Worm (Caenorhabditis elegans) whole organism, late embryonic: Measurements from ENCODE around the gene ugt-42.

Experiments
- C08G9.2 ChIP-seq: sonication (generic microtip); optimal IDR thresholded peaks from 2 replicates; lab custom pipeline; 2016; ENCODE audit warnings: mild to moderate bottlenecking, missing genetic modification characterization, moderate library complexity, missing compliant biosample characterization
- F13H6.1 ChIP-seq: sonication (generic microtip); optimal IDR thresholded peaks from 2 replicates; lab custom pipeline; 2016; ENCODE audit warnings: missing genetic modification characterization, missing compliant biosample characterization
- K02D7.2 ChIP-seq: sonication (generic microtip); optimal IDR thresholded peaks from 2 replicates; lab custom pipeline; 2017; ENCODE audit warnings: mild to moderate bottlenecking, missing genetic modification characterization, missing compliant biosample characterization
- ceh-14 ChIP-seq: sonication (generic microtip); optimal IDR thresholded peaks from 2 replicates; lab custom pipeline; 2016; ENCODE audit warnings: missing genotype, missing genetic modification characterization, missing compliant biosample characterization
- ceh-19 ChIP-seq: fragments of 200-800 bp; sonication (Bioruptor generic); optimal IDR thresholded peaks from 2 replicates; lab custom pipeline; 2018; ENCODE audit warnings: mild to moderate bottlenecking, missing genetic modification characterization, missing compliant biosample characterization
- ceh-24 ChIP-seq: sonication (generic microtip); optimal IDR thresholded peaks from 2 replicates; lab custom pipeline; 2016; ENCODE audit warnings: mild to moderate bottlenecking, missing genetic modification characterization, missing compliant biosample characterization
- ceh-48 ChIP-seq: sonication (generic microtip); optimal IDR thresholded peaks from 2 replicates; lab custom pipeline; 2016; ENCODE audit warnings: missing genetic modification characterization, inconsistent platforms, missing compliant biosample characterization
- dmd-4 ChIP-seq: sonication (generic microtip); optimal IDR thresholded peaks from 2 replicates; lab custom pipeline; 2016; ENCODE audit warnings: borderline replicate concordance, missing genetic modification characterization, missing compliant biosample characterization
- elt-2 ChIP-seq: sonication (generic microtip); optimal IDR thresholded peaks from 2 replicates; lab custom pipeline; 2016; ENCODE audit warnings: missing genetic modification reagents, missing genetic modification characterization, missing compliant biosample characterization
- elt-4 ChIP-seq: sonication (generic microtip); optimal IDR thresholded peaks from 2 replicates; lab custom pipeline; 2016; ENCODE audit warnings: missing genetic modification characterization, missing compliant biosample characterization
- ets-4 ChIP-seq: sonication (generic microtip); optimal IDR thresholded peaks from 2 replicates; lab custom pipeline; 2016; ENCODE audit warnings: missing genetic modification characterization, missing compliant biosample characterization
- eyg-1 ChIP-seq: sonication (generic microtip); optimal IDR thresholded peaks from 2 replicates; lab custom pipeline; 2016; ENCODE audit warnings: missing genotype, missing genetic modification characterization, missing compliant biosample characterization
- fax-1 ChIP-seq: sonication (generic microtip); optimal IDR thresholded peaks from 2 replicates; lab custom pipeline; 2016; ENCODE audit warnings: missing genotype, missing genetic modification characterization, missing compliant biosample characterization
- fkh-10 ChIP-seq: fragments of 150-350 bp; optimal IDR thresholded peaks from 2 replicates; lab custom pipeline; 2014; ENCODE audit warnings: missing biosample characterization, missing genetic modification reagents, missing genetic modification characterization
- gmeb-2 ChIP-seq: sonication (generic microtip); optimal IDR thresholded peaks from 2 replicates; lab custom pipeline; 2016; ENCODE audit warnings: missing genetic modification characterization, inconsistent platforms, missing compliant biosample characterization
- hlh-15 ChIP-seq: sonication (generic microtip); optimal IDR thresholded peaks from 2 replicates; lab custom pipeline; 2016; ENCODE audit warnings: missing genetic modification characterization, missing compliant biosample characterization
- hlh-30 ChIP-seq: sonication (generic microtip); optimal IDR thresholded peaks from 2 replicates; lab custom pipeline; 2017; ENCODE audit warnings: antibody characterized with exemption, missing genetic modification characterization, missing compliant biosample characterization; ENCODE audit not compliant: insufficient read depth
- hlh-6 ChIP-seq: sonication (generic microtip); optimal IDR thresholded peaks from 2 replicates; lab custom pipeline; 2016; ENCODE audit warnings: missing genotype, missing genetic modification characterization, missing compliant biosample characterization
- lim-6 ChIP-seq: sonication (generic microtip); optimal IDR thresholded peaks from 2 replicates; lab custom pipeline; 2016; ENCODE audit warnings: missing genetic modification characterization, missing compliant biosample characterization
- madf-2 ChIP-seq: sonication (generic microtip); optimal IDR thresholded peaks from 2 replicates; lab custom pipeline; 2017; ENCODE audit warnings: missing genetic modification characterization, missing compliant biosample characterization
- mec-3 ChIP-seq: sonication (generic microtip); optimal IDR thresholded peaks from 2 replicates; lab custom pipeline; 2016; ENCODE audit warnings: borderline replicate concordance, missing genetic modification characterization, missing compliant biosample characterization
- nfya-1 ChIP-seq: sonication (generic microtip); optimal IDR thresholded peaks from 2 replicates; lab custom pipeline; 2017; ENCODE audit warnings: missing genetic modification characterization, mild to moderate bottlenecking, missing compliant biosample characterization, antibody characterized with exemption, moderate library complexity
- nhr-232 ChIP-seq: sonication (generic microtip); optimal IDR thresholded peaks from 2 replicates; lab custom pipeline; 2016; ENCODE audit warnings: missing genetic modification characterization, missing compliant biosample characterization
- pat-9 ChIP-seq: fragments of 200-800 bp; sonication (Bioruptor generic); optimal IDR thresholded peaks from 2 replicates; lab custom pipeline; 2018; ENCODE audit warnings: mild to moderate bottlenecking, missing genetic modification characterization, moderate library complexity, missing compliant biosample characterization
- pax-1 ChIP-seq: fragments of 150-350 bp; optimal IDR thresholded peaks from 2 replicates; lab custom pipeline; 2014; ENCODE audit warnings: missing biosample characterization, missing genetic modification characterization
- pha-2 ChIP-seq: sonication (generic microtip); optimal IDR thresholded peaks from 2 replicates; lab custom pipeline; 2017; ENCODE audit warnings: mild to moderate bottlenecking, missing genetic modification characterization, missing compliant biosample characterization
- pha-4 ChIP-seq: fragments of 150-350 bp; optimal IDR thresholded peaks from 2 replicates; lab custom pipeline; 2018; ENCODE audit warnings: missing biosample characterization, missing genetic modification reagents, missing genetic modification characterization
- pqm-1 ChIP-seq: sonication (generic microtip); optimal IDR thresholded peaks from 2 replicates; lab custom pipeline; 2016; ENCODE audit warnings: missing genetic modification characterization, missing compliant biosample characterization
- pros-1 ChIP-seq: fragments of 150-350 bp; optimal IDR thresholded peaks from 2 replicates; lab custom pipeline; 2014; ENCODE audit warnings: missing biosample characterization, missing genetic modification reagents, missing genetic modification characterization
- ref-2 ChIP-seq: sonication (generic microtip); optimal IDR thresholded peaks from 2 replicates; lab custom pipeline; 2016; ENCODE audit warnings: missing genetic modification characterization, missing compliant biosample characterization
- sox-4 ChIP-seq: sonication (generic microtip); optimal IDR thresholded peaks from 2 replicates; lab custom pipeline; 2017; ENCODE audit warnings: mild to moderate bottlenecking, missing genetic modification characterization, inconsistent platforms, missing compliant biosample characterization
- syd-9 ChIP-seq: sonication (generic microtip); optimal IDR thresholded peaks from 2 replicates; lab custom pipeline; 2016; ENCODE audit warnings: mild to moderate bottlenecking, missing genetic modification characterization, moderate library complexity, missing compliant biosample characterization
- tbx-2 ChIP-seq: sonication (generic microtip); optimal IDR thresholded peaks from 2 replicates; lab custom pipeline; 2016; ENCODE audit warnings: missing genetic modification characterization, missing compliant biosample characterization
- unc-42 ChIP-seq: sonication (generic microtip); optimal IDR thresholded peaks from 2 replicates; lab custom pipeline; 2016; ENCODE audit warnings: missing genotype, missing genetic modification characterization, missing compliant biosample characterization
- unc-55 ChIP-seq: sonication (generic microtip); optimal IDR thresholded peaks from 2 replicates; lab custom pipeline; 2017; ENCODE audit warnings: missing biosample characterization, missing genetic modification reagents, missing genetic modification characterization
- zip-5 ChIP-seq: sonication (generic microtip); optimal IDR thresholded peaks from 2 replicates; lab custom pipeline; 2016; ENCODE audit warnings: missing genetic modification characterization, missing compliant biosample characterization

Gene ugt-42

DNA sequence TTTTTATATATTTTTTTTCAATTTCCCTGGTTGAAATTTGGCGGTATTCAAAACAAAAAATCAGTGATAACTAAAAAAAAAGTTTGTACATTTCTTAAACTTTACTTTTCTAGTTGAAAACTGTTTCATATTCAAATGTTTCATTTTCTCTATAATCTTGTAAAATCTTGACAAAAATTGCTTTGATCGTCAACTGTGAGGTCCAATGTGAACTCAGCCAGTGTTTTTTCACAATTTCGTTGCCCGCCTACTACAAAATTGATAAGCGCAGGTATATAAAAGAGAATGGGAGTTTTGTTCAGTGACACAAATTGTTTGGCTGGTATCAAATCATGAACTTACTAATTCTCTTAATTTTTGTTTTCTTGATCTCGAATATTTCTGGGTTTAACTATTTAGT is at the start of gene ugt-42:
Gene ugt-42, plus strand, starts transcription at position 301 of the 400 bp plus-strand sequence.
- TF ChIP-seq elt-4 (no peak), fax-1 (tag; lab: Kevin White, UChicago) (no peak), ceh-24 (tag; lab: Kevin White, UChicago) (no peak), ref-2 (tag; lab: Kevin White, UChicago) (no peak), ceh-48 (tag; lab: Kevin White, UChicago) (no peak), pha-2 (tag; lab: Kevin White, UChicago) (no peak), pha-4 (tag; lab: Kevin White, UChicago) (no peak), C08G9.2 (tag; lab: Kevin White, UChicago) (no peak)
- TF ChIP-seq, all 69 proteins: peak for 0

DNA sequence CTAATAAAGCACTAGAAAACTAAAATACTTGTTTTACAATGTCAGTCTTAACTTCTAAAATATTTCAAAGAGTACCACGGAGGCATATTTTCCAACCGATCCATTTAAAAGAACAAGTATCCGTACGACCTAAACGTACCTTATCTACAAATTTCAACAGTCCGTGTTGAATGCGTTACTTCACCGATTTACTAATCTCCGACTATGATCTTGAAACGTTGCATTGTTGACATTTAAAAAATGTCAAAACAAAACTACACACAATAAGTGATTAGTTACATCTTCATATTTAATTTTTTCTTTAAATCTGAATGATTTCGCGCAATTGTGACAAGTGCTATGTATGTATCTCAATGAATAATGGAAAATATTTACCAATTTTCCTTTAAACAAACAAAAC is 49.2 kb upstream of the ugt-42 start:
- no peak for TF ChIP-seq eyg-1 (tag; lab: Kevin White, UChicago)
- no peak for TF ChIP-seq ref-2 (tag; lab: Kevin White, UChicago)
- TF ChIP-seq ceh-19 (GFP tag; lab: Kevin White, UChicago), result no peak

DNA sequence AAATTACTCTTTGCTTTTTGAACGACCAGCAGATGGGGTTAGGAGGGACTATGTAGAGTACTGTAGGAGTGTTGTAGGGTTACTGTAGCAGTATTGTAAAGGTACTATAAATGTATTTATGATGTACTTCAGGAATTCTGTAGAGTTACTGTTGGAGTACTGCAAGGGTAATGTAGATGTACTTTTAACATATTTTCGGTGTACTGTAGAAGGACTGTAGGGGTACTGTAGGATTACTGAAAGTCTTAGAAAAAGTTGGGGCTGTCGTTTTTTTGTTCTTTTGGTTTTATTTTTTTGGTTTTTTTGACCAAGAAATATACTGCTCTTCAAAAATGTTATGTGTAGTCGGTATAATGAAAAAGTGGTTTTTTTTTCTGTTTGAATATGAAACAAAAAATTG is 48.4 kb upstream of the ugt-42 start:
- TF ChIP-seq syd-9 (tag; lab: Kevin White, UChicago) (no peak), eyg-1 (tag; lab: Kevin White, UChicago) (no peak), elt-4 (no peak), unc-55 (GFP tag; lab: Kevin White, UChicago) (no peak)
- TF ChIP-seq, all 69 proteins: peak for 0

DNA sequence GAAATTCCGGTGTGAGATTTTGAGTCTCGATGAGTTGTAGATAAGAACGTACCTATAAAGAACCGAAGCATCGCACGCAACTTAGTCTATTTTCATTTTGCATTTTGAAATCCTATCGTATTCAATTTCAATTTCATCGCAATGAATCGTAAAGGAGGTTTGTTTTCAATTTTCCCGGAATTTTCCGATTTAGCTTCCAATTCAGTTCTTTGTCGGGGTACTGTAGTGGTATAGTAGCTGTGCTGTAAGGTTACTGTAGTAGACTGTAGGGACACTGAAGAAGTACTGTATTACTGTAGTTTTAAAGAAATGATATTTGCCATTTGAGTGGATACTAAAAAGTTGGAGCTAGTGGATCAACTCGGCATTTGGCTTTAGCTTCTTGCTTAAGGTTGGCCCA is 47.2 kb upstream of the ugt-42 start:
- TF ChIP-seq ceh-24 (tag; lab: Kevin White, UChicago), result no peak
- TF ChIP-seq pros-1 (tag; lab: Kevin White, UChicago), result no peak
- TF ChIP-seq unc-55 (GFP tag; lab: Kevin White, UChicago), result no peak
- no peak for TF ChIP-seq mec-3
- TF ChIP-seq fax-1 (tag; lab: Kevin White, UChicago), result no peak
- TF ChIP-seq sox-4 (tag; lab: Kevin White, UChicago), result no peak
- no peak for TF ChIP-seq elt-2 (tag; lab: Kevin White, UChicago)
- no peak for TF ChIP-seq ceh-48 (tag; lab: Kevin White, UChicago)
- TF ChIP-seq F13H6.1 (tag; lab: Kevin White, UChicago), result no peak
- TF ChIP-seq pat-9 (tag; lab: Kevin White, UChicago), result no peak
- TF ChIP-seq nfya-1 (tag; lab: Kevin White, UChicago), result no peak
- no peak for TF ChIP-seq ets-4
- TF ChIP-seq hlh-15 (tag; lab: Kevin White, UChicago), result no peak
- TF ChIP-seq K02D7.2 (tag; lab: Kevin White, UChicago), result no peak
- TF ChIP-seq hlh-6, result no peak
- TF ChIP-seq lim-6 (tag; lab: Kevin White, UChicago), result no peak
- no peak for TF ChIP-seq ceh-14 (tag; lab: Kevin White, UChicago)
- TF ChIP-seq pqm-1 (tag; lab: Kevin White, UChicago), result no peak

DNA sequence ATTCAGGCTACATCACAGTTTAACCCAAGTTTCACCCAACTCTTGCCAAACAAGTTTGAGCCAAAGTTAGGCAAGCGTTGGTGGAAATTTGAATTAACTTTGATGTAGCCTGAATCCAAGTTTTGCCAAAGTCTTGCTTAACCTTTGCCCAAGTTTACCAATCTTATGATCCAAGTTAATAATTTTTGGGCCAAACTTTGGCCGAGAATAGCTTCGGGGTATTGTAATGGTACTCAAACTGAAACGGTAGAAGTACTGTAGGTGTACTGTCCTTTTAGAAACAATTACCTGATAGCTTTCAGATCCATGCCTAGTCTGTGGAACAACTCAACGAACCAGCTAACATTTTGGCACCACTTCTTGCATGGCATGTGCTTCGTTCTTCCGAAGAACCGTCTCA is 46.8 kb upstream of the ugt-42 start, which contains the start of gene nhr-251:
Gene nhr-251, plus strand, starts transcription at position 301 of the 400 bp plus-strand sequence.
- TF ChIP-seq dmd-4 (tag; lab: Kevin White, UChicago), result no peak
- TF ChIP-seq tbx-2 (tag; lab: Kevin White, UChicago), result no peak
- TF ChIP-seq nfya-1 (tag; lab: Kevin White, UChicago), result no peak
- no peak for TF ChIP-seq hlh-30 (tag; lab: Kevin White, UChicago)
- TF ChIP-seq pax-1 (tag; lab: Kevin White, UChicago), result no peak
- no peak for TF ChIP-seq pha-2 (tag; lab: Kevin White, UChicago)
- no peak for TF ChIP-seq hlh-6
- no peak for TF ChIP-seq ceh-24 (tag; lab: Kevin White, UChicago)
- TF ChIP-seq unc-42 (tag; lab: Kevin White, UChicago), result no peak
- no peak for TF ChIP-seq ceh-19 (GFP tag; lab: Kevin White, UChicago)
- no peak for TF ChIP-seq madf-2 (tag; lab: Kevin White, UChicago)
- TF ChIP-seq zip-5 (tag; lab: Kevin White, UChicago), result no peak
- TF ChIP-seq K02D7.2 (tag; lab: Kevin White, UChicago), result no peak
- TF ChIP-seq ets-4, result no peak
- no peak for TF ChIP-seq fkh-10 (GFP tag; lab: Kevin White, UChicago)
- no peak for TF ChIP-seq ceh-48 (tag; lab: Kevin White, UChicago)
- no peak for TF ChIP-seq nhr-232 (tag; lab: Kevin White, UChicago)
- no peak for TF ChIP-seq gmeb-2 (tag; lab: Kevin White, UChicago)
- no peak for TF ChIP-seq pqm-1 (tag; lab: Kevin White, UChicago)
